Worm (Caenorhabditis elegans): Measurements from ENCODE around the gene srz-66.

DNA sequence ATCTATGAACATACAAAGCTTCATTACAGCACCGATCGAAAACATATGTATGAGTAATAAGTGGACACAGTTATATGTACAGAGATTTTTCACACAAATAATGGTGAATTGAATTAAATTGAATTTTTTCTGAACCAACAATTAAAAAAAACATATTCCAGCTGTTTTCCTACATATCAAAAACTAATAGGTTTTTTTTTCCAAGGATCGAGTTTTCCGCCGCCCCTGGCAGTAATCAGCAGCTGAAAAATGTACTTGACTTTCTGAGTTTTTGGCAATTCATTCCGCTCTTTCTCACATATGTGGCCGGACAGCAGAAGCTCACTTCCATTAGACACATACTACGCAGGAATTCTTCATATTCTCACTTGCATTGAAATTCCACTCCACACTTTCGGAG, 11.1 kb upstream of the srz-66 start, which contains the start of gene srh-174:
- TF ChIP-seq ama-1 (optimal IDR thresholded peaks at IDR 0.05) (no peak), ceh-16 (tag; optimal IDR thresholded peaks at IDR 0.05) (no peak), nhr-237 (tag; optimal IDR thresholded peaks at IDR 0.05) (no peak), nhr-25 (tag; optimal IDR thresholded peaks at IDR 0.05) (no peak)
